Fruit fly (Drosophila melanogaster) whole organism, adult: ENCODE results near the gene CG13722.

ENCODE experiments used
- CG12768 ChIP-seq: fragments of 200-800 bp; sonication (Bioruptor generic); optimal IDR thresholded peaks from 2 replicates; lab custom pipeline; 2017; ENCODE audit warnings: missing biosample characterization, missing genetic modification characterization, mild to moderate bottlenecking, moderate library complexity, missing genetic modification reagents
- CG1620 ChIP-seq: fragments of 200-800 bp; sonication (Bioruptor generic); optimal IDR thresholded peaks from 2 replicates; lab custom pipeline; 2016; ENCODE audit warnings: missing biosample characterization, missing genetic modification characterization
- CG33017 ChIP-seq: fragments of 200-800 bp; sonication (Bioruptor generic); optimal IDR thresholded peaks from 2 replicates; lab custom pipeline; 2018; ENCODE audit warnings: missing biosample characterization, mild to moderate bottlenecking, missing genetic modification characterization, moderate library complexity
- CG7101 ChIP-seq: fragments of 200-800 bp; sonication (Bioruptor generic); optimal IDR thresholded peaks from 2 replicates; lab custom pipeline; 2018; ENCODE audit warnings: missing biosample characterization, mild to moderate bottlenecking, missing genetic modification characterization, moderate library complexity
- Mnt ChIP-seq: fragments of 200-800 bp; sonication (Bioruptor generic); optimal IDR thresholded peaks from 2 replicates; lab custom pipeline; 2016; ENCODE audit warnings: missing biosample characterization, mild to moderate bottlenecking, missing genetic modification characterization
- cnc ChIP-seq, 2 experiments: fragments of >200 bp; optimal IDR thresholded peaks; 2 replicates each; lab custom pipeline; 2017
- ovo ChIP-seq: fragments of 200-800 bp; sonication (Bioruptor generic); optimal IDR thresholded peaks from 2 replicates; lab custom pipeline; 2016; ENCODE audit warnings: missing biosample characterization, missing genetic modification characterization
- tj ChIP-seq: fragments of 200-800 bp; sonication (Bioruptor generic); optimal IDR thresholded peaks from 3 replicates; lab custom pipeline; 2017; ENCODE audit warnings: missing biosample characterization, mild to moderate bottlenecking, missing genetic modification characterization, moderate library complexity

DNA sequence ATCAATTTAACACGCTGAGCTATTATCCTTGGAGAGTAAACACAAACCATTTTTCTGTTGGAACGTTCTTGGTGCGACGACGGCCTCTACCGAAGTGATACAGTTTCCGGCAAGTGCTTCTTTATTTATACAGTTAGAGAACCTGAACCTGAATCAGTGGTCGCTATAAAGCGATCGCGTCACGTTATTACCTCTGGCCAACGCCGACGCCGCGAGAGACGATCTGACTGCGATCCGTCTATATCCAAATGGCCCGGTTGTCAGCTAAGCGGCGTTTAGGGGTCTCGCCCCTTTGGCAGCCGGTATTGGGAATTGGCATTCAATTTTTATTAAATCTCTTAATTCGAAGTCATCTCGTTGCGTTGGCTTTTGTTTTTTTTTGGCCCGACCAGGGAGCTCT is 32.7 kb downstream of the CG13722 start, which contains the start of gene CG11345:
- no peak for TF ChIP-seq tj (GFP tag; lab: Kevin White, UChicago)
- no peak for TF ChIP-seq CG33017 (tag; lab: Kevin White, UChicago)
- TF ChIP-seq ovo = no peak
- TF ChIP-seq CG7101 (tag; lab: Kevin White, UChicago) = no peak
- no peak for TF ChIP-seq CG1620 (GFP tag; lab: Kevin White, UChicago)
- no peak for TF ChIP-seq CG12768 (GFP tag; lab: Kevin White, UChicago)
- TF ChIP-seq Mnt = no peak
- no peak for TF ChIP-seq cnc (optimal IDR thresholded peaks at IDR 0.05; lab: Kevin White, UChicago)
